Worm (Caenorhabditis elegans): Measurements from ENCODE around the gene cpf-1.

cpf-1 gene

DNA sequence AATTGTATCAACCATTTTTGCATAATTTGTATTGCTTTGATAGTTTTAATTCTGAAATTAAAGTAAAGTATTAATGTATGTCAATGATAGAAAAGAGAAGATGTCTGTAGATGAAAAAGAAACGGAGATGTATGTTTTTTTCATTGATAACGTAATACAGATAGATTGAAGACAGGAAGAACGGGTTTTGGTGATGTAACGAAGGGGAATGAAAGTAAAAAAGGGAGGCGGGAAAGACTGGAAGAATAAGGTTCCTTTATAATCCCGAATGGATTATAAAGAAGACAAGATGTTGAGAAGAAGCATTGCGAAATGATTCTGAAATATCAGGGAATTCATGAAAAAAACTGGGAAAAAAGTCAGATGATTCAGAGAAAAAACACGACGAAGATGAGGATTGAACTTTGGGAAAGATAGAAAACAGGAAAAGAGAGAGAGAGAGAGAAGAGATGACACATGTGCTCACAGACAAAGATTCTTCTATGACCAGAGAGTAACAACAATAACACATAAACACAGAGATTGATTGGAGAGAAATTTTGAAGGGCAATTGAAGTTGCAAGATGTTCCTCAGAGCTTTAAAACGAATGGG, 17.1 kb downstream of the cpf-1 start, which contains the start of gene F54C9.11:
Gene F54C9.11, minus strand, starts transcription at position 51 of the 592 bp plus-strand sequence.
- TF ChIP-seq pha-4 (tag; optimal IDR thresholded peaks at IDR 0.05) (no peak), bed-3 (GFP tag; optimal IDR thresholded peaks at IDR 0.05) (no peak), hlh-1 (tag; optimal IDR thresholded peaks at IDR 0.05) (no peak), tbx-8 (GFP tag; optimal IDR thresholded peaks at IDR 0.05) (no peak), M03D4.4 (tag; optimal IDR thresholded peaks at IDR 0.05) (no peak), sptf-1 (tag; optimal IDR thresholded peaks at IDR 0.05) (no peak), unc-120 (tag; optimal IDR thresholded peaks at IDR 0.05; ENCODE audit: poor library complexity, severe bottlenecking) (no peak), ces-1 (GFP tag; optimal IDR thresholded peaks at IDR 0.05) (no peak), nhr-2 (tag; optimal IDR thresholded peaks at IDR 0.05) (no peak)

DNA sequence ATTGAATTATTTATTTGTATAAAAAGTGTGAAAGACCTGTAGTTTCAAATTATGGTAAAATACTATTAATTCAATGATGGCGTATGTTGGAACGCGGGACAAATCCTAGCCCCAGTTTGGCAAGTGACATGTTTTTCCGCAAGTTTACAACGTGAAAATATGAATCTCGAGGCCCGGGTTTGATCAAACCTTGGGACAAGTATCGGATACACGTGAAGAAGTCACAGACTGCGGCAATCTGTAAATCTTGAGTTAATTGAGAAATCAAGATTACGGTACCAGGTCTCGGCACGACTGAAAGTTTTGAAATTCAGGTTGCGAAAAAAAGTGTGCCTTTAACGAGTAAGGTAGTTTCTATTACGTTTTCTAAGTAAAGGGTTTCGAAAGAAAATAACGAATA, 19.2 kb downstream of the cpf-1 start:
- TF ChIP-seq ces-1 (GFP tag; optimal IDR thresholded peaks at IDR 0.05) (no peak), lin-32 (GFP tag; optimal IDR thresholded peaks at IDR 0.05) (no peak), nhr-237 (tag; optimal IDR thresholded peaks at IDR 0.05) (no peak), ceh-43 (GFP tag; optimal IDR thresholded peaks at IDR 0.05) (no peak), pha-4 (tag; optimal IDR thresholded peaks at IDR 0.05) (no peak), elt-3 (tag; optimal IDR thresholded peaks at IDR 0.05) (no peak), hlh-1 (tag; optimal IDR thresholded peaks at IDR 0.05) (no peak), unc-120 (tag; optimal IDR thresholded peaks at IDR 0.05; ENCODE audit: poor library complexity, severe bottlenecking) (no peak), tbx-8 (GFP tag; optimal IDR thresholded peaks at IDR 0.05) (no peak), ztf-11 (tag; optimal IDR thresholded peaks at IDR 0.05) (no peak)

DNA sequence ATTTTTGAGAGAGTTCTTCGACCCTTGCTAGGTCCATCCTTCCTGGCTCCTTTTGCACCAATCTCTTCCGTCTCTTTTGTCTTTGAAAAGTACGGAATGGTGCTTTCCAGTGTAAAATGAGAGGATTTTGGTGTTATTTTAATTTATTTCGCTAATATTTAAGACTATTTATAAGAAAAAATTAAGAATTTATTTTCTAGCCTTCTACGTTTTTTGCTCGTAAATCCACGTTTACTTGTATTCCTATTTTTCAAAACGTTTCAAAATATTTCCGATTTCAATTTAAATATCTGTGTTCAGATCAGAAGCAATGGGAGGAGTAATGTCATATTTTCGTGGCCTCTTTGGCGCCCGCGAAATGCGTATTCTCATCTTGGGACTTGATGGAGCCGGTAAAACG, 20.5 kb downstream of the cpf-1 start, which contains the start of gene arl-1:
Gene arl-1, plus strand, starts transcription at position 301 of the 400 bp plus-strand sequence.
- TF ChIP-seq unc-120 (tag; optimal IDR thresholded peaks at IDR 0.05; ENCODE audit: poor library complexity, severe bottlenecking) (no peak), bed-3 (GFP tag; optimal IDR thresholded peaks at IDR 0.05) (no peak), unc-62 (GFP tag; optimal IDR thresholded peaks at IDR 0.05) (no peak), ces-1 (GFP tag; optimal IDR thresholded peaks at IDR 0.05) (no peak), hlh-1 (tag; optimal IDR thresholded peaks at IDR 0.05) (no peak), nhr-12 (tag; optimal IDR thresholded peaks at IDR 0.05) (no peak), ztf-11 (tag; optimal IDR thresholded peaks at IDR 0.05) (no peak), sem-2 (GFP tag; optimal IDR thresholded peaks at IDR 0.05) (no peak), cnd-1 (tag; optimal IDR thresholded peaks at IDR 0.05) (no peak), ceh-43 (GFP tag; optimal IDR thresholded peaks at IDR 0.05) (no peak), nhr-76 (tag; optimal IDR thresholded peaks at IDR 0.05) (no peak), drap-1 (GFP tag; optimal IDR thresholded peaks at IDR 0.05) (no peak), nhr-2 (tag; optimal IDR thresholded peaks at IDR 0.05) (no peak), elt-3 (tag; optimal IDR thresholded peaks at IDR 0.05) (no peak), lsy-2 (tag; optimal IDR thresholded peaks at IDR 0.05) (no peak)

DNA sequence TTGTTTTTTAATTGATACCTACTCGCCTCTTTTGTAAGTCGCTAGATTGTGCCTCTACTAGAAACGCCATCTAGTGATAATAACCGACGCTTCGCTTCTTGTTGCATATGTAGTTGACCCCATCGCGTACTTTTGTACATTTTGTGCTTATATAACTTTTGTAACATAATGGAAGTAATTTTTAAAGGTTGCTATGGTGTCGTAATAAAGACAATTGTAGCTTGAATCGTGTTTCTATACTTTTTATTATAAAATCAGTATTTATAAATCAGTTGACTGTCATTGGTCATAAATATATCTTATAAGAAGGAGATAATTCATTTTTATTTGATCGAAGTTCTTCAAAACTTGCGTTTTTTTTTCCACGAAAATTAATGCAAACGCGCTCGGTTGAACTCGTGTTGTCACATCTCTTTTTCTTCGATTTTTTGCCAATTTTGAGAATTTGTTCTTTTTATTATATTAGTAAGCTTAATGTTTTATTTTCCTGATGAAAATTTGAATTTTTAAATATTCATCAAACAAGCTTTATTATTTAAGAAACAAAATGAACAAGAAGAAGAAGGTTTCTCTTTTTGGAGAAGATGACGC, 24.6 kb downstream of the cpf-1 start, which contains the start of gene F54C9.9:
Gene F54C9.9, plus strand, starts transcription at position 541 of the 591 bp plus-strand sequence.
- TF ChIP-seq elt-1 (tag; optimal IDR thresholded peaks at IDR 0.05; ENCODE audit: borderline replicate concordance, insufficient read depth) (no peak), drap-1 (GFP tag; optimal IDR thresholded peaks at IDR 0.05) (no peak), lsy-2 (tag; optimal IDR thresholded peaks at IDR 0.05) (peak; percentile 9)

DNA sequence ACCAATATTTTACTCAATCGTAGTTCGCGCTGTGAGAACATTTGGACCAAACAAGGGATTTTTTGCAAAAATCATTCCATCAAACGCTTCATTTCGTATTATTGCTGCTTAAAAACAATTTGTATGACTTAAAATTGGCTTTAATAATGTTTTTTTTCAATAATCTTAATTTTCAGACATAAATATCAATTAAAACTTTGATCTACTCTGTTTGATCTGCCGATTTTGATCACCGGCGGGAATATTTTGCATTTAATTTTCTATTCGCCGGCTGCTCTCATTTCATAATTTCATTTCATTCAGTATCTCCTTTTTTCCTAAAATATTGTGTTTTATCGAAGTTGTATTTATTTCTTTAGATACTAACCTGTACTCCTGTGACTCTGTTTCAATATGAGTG, 27.1 kb downstream of the cpf-1 start, which contains the start of gene puf-5:
Gene puf-5, plus strand, starts transcription at position 358 of the 400 bp plus-strand sequence.
- TF ChIP-seq flh-1 (GFP tag; optimal IDR thresholded peaks at IDR 0.05) (no peak), nhr-12 (tag; optimal IDR thresholded peaks at IDR 0.05) (no peak), ces-1 (GFP tag; optimal IDR thresholded peaks at IDR 0.05) (no peak), ceh-83 (GFP tag; optimal IDR thresholded peaks at IDR 0.05) (no peak), lin-13 (tag; optimal IDR thresholded peaks at IDR 0.05) (no peak), elt-3 (tag; optimal IDR thresholded peaks at IDR 0.05) (no peak), ceh-39 (tag; optimal IDR thresholded peaks at IDR 0.05) (no peak), nhr-2 (tag; optimal IDR thresholded peaks at IDR 0.05) (no peak), sem-2 (GFP tag; optimal IDR thresholded peaks at IDR 0.05) (no peak), lin-32 (GFP tag; optimal IDR thresholded peaks at IDR 0.05) (no peak), ceh-43 (GFP tag; optimal IDR thresholded peaks at IDR 0.05) (no peak)

DNA sequence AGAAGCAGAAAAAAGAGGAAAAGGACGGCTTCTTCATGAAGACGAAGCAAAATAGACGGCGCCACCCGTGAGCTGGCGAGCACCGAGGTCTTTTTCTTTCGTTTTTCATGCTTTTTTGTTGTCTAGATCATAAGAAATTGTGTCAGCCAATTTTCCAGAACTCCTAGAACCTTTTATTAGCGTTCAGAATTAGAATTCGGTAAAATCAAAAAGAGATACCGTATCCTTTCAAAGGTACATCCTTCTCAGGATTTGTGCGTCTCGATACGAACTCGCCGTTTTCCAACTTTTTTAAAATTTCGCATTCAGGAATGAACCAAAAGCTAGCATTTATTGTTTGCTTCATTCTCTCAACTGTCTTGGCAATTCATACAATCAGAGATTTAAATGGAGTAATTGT, 29.2 kb downstream of the cpf-1 start, which contains the start of gene F54C9.7:
Gene F54C9.7, plus strand, starts transcription at position 301 of the 400 bp plus-strand sequence.
- TF ChIP-seq ceh-83 (GFP tag; optimal IDR thresholded peaks at IDR 0.05) (no peak), tbx-8 (GFP tag; optimal IDR thresholded peaks at IDR 0.05) (no peak), lsy-2 (tag; optimal IDR thresholded peaks at IDR 0.05) (no peak), ham-2 (GFP tag; optimal IDR thresholded peaks at IDR 0.05) (no peak), mep-1 (tag; optimal IDR thresholded peaks at IDR 0.05) (no peak), pha-4 (tag; optimal IDR thresholded peaks at IDR 0.05) (no peak), lin-32 (GFP tag; optimal IDR thresholded peaks at IDR 0.05) (no peak), nhr-12 (tag; optimal IDR thresholded peaks at IDR 0.05) (no peak), ztf-11 (tag; optimal IDR thresholded peaks at IDR 0.05) (no peak), lin-13 (tag; optimal IDR thresholded peaks at IDR 0.05) (no peak), hlh-1 (tag; optimal IDR thresholded peaks at IDR 0.05) (no peak), elt-3 (tag; optimal IDR thresholded peaks at IDR 0.05) (no peak), bed-3 (GFP tag; optimal IDR thresholded peaks at IDR 0.05) (no peak)
